Fruit fly (Drosophila melanogaster): ENCODE results near the gene CG15865.

CG15865 gene

dm6 chrX:16678845-16679347 lies 14.6 kb upstream of the CG15865 start, which contains the start of the genes CG13010 and sing:
Gene CG13010, minus strand, starts transcription at chrX:16678945.
Gene sing, plus strand, starts transcription at chrX:16679297.
- TF ChIP-seq Sox15 (GFP tag; optimal IDR thresholded peaks at IDR 0.05) (no peak), Hr4 (GFP tag; optimal IDR thresholded peaks at IDR 0.05) (no peak), CG11902 (GFP tag; optimal IDR thresholded peaks at IDR 0.05) (no peak), Sox102F (GFP tag; optimal IDR thresholded peaks at IDR 0.05) (no peak), fkh (GFP tag; optimal IDR thresholded peaks at IDR 0.05) (no peak), topi (GFP tag; optimal IDR thresholded peaks at IDR 0.05) (no peak), OdsH (GFP tag; optimal IDR thresholded peaks at IDR 0.05) (no peak), lz (GFP tag; optimal IDR thresholded peaks at IDR 0.05) (no peak), CG31627 (GFP tag; optimal IDR thresholded peaks at IDR 0.05) (no peak), spab (GFP tag; optimal IDR thresholded peaks at IDR 0.05) (no peak), CG6808 (GFP tag; optimal IDR thresholded peaks at IDR 0.05) (no peak), esn (GFP tag; optimal IDR thresholded peaks at IDR 0.05) (no peak), fd59A (GFP tag; optimal IDR thresholded peaks at IDR 0.05) (no peak), CG3919 (GFP tag; optimal IDR thresholded peaks at IDR 0.05) (no peak), CG8632 (GFP tag; optimal IDR thresholded peaks at IDR 0.05) (no peak), Ets96B (tag; optimal IDR thresholded peaks at IDR 0.05) (no peak), svp (GFP tag) (no peak), CG32006 (GFP tag; optimal IDR thresholded peaks at IDR 0.05) (no peak), CG9139 (GFP tag; optimal IDR thresholded peaks at IDR 0.05) (no peak), acj6 (GFP tag; optimal IDR thresholded peaks at IDR 0.05) (no peak)

- TF ChIP-seq Eip93F (GFP tag; optimal IDR thresholded peaks at IDR 0.05) (no peak), CG9139 (GFP tag; optimal IDR thresholded peaks at IDR 0.05) (no peak), CG32006 (GFP tag; optimal IDR thresholded peaks at IDR 0.05) (peak; percentile 53), CG6276 (GFP tag; optimal IDR thresholded peaks at IDR 0.05) (no peak), CG34406 (GFP tag; optimal IDR thresholded peaks at IDR 0.05) (peak; percentile 45), Sox15 (GFP tag; optimal IDR thresholded peaks at IDR 0.05) (no peak), CG3919 (GFP tag; optimal IDR thresholded peaks at IDR 0.05) (peak; percentile 13), CG8632 (GFP tag; optimal IDR thresholded peaks at IDR 0.05) (peak; percentile 30), CG6792 (GFP tag; optimal IDR thresholded peaks at IDR 0.05) (peak; percentile 4), CG6163 (GFP tag; IDR thresholded peaks at IDR 0.05) (0 out of 3 replicates have a peak, but pooled peaks have one; percentile 28), CG15336 (GFP tag; IDR thresholded peaks at IDR 0.05) (peak; percentile 49), cyc (GFP tag; optimal IDR thresholded peaks at IDR 0.05) (no peak), salr (GFP tag; optimal IDR thresholded peaks at IDR 0.05) (peak in 1 of 2 experiments; percentile 24), Eip78C (GFP tag) (peak; percentile 62), Smox (GFP tag; optimal IDR thresholded peaks at IDR 0.05) (no peak), acj6 (GFP tag; optimal IDR thresholded peaks at IDR 0.05) (peak; percentile 20), CG11902 (GFP tag; optimal IDR thresholded peaks at IDR 0.05) (no peak), CG8119 (GFP tag; IDR thresholded peaks at IDR 0.05) (peak; percentile 50; the same call in 2 of the 3 replicates), achi (GFP tag; optimal IDR thresholded peaks at IDR 0.05) (peak; percentile 38), CG16779 (tag; optimal IDR thresholded peaks at IDR 0.05) (no peak), OdsH (GFP tag; optimal IDR thresholded peaks at IDR 0.05) (peak; percentile 19), fd59A (GFP tag; optimal IDR thresholded peaks at IDR 0.05) (no peak), eg (GFP tag; IDR thresholded peaks at IDR 0.05) (peak; percentile 41; the same call in 1 of the 3 replicates), CG10631 (GFP tag; optimal IDR thresholded peaks at IDR 0.05) (peak; percentile 17), dac (GFP tag; optimal IDR thresholded peaks at IDR 0.05) (no peak), lz (GFP tag; optimal IDR thresholded peaks at IDR 0.05) (no peak), svp (GFP tag) (peak; percentile 66), dsx (GFP tag; optimal IDR thresholded peaks at IDR 0.05; ENCODE audit: poor library complexity, severe bottlenecking) (peak; percentile 4), Ets96B (tag; optimal IDR thresholded peaks at IDR 0.05) (no peak), CG6854 (GFP tag; optimal IDR thresholded peaks at IDR 0.05) (no peak), Met (GFP tag; optimal IDR thresholded peaks at IDR 0.05) (peak; percentile 13), esn (GFP tag; optimal IDR thresholded peaks at IDR 0.05) (peak; percentile 37)
Observed at dm6 chrX:16677163-16677562, 12.9 kb upstream of the CG15865 start.
